Fruit fly (Drosophila melanogaster) whole organism, wandering third instar larva: ENCODE results near the gene Gasp.

ENCODE experiments used
- CG32264 ChIP-seq: fragments of 200-800 bp; sonication (Bioruptor generic); optimal IDR thresholded peaks from 2 replicates; lab custom pipeline; 2016; ENCODE audit warnings: missing biosample characterization, missing genetic modification characterization
- CrebA ChIP-seq: fragments of 200-800 bp; sonication (Bioruptor generic); optimal IDR thresholded peaks from 2 replicates; lab custom pipeline; 2016; ENCODE audit warnings: missing biosample characterization, mild to moderate bottlenecking, missing genetic modification characterization, borderline replicate concordance
- Dfd ChIP-seq: fragments of >200 bp; optimal IDR thresholded peaks from 2 replicates; lab custom pipeline; 2017; ENCODE audit warnings: missing biosample characterization, missing genetic modification characterization
- Dif ChIP-seq: fragments of 200-275, 200-300 bp; sonication (Bioruptor generic); optimal IDR thresholded peaks from 2 replicates; lab custom pipeline; 2018; ENCODE audit warnings: missing biosample characterization, missing genetic modification characterization; ENCODE audit not compliant: partially characterized antibody
- GATAd ChIP-seq: sonication (Bioruptor generic); optimal IDR thresholded peaks from 2 replicates; lab custom pipeline; 2016; ENCODE audit warnings: missing biosample characterization, missing genetic modification characterization
- HLH106 ChIP-seq: fragments of 200-800 bp; optimal IDR thresholded peaks from 3 replicates; lab custom pipeline; 2019; ENCODE audit warnings: missing biosample characterization, mild to moderate bottlenecking, missing genetic modification characterization, moderate library complexity
- Hr78 ChIP-seq: fragments of >200 bp; optimal IDR thresholded peaks from 2 replicates; lab custom pipeline; 2017; ENCODE audit warnings: missing biosample characterization, missing genetic modification characterization
- Hr83 ChIP-seq: fragments of 200-300 bp; sonication (Bioruptor generic); optimal IDR thresholded peaks from 2 replicates; lab custom pipeline; 2016; ENCODE audit warnings: missing biosample characterization, mild to moderate bottlenecking, missing genetic modification characterization, moderate library complexity; ENCODE audit not compliant: poor library complexity, severe bottlenecking
- Mio ChIP-seq: sonication (Bioruptor generic); optimal IDR thresholded peaks from 2 replicates; lab custom pipeline; 2016; ENCODE audit warnings: missing biosample characterization, missing genetic modification characterization
- Rel ChIP-seq, 2 experiments: fragments of 200-800 bp; sonication (Bioruptor generic) in 1 of 2; optimal IDR thresholded peaks; 2 replicates in 1 of 2; 3 replicates in 1 of 2; lab custom pipeline; 2016 to 2019; ENCODE audit warnings: mild to moderate bottlenecking in 2 of 2, missing biosample characterization in 2 of 2, missing genetic modification characterization in 2 of 2, moderate library complexity in 1 of 2
- Sp1 ChIP-seq: fragments of 200-800 bp; sonication (Bioruptor generic); optimal IDR thresholded peaks from 3 replicates; lab custom pipeline; 2019; ENCODE audit warnings: missing biosample characterization, mild to moderate bottlenecking, missing genetic modification characterization, moderate library complexity
- br ChIP-seq: fragments of 200-800 bp; sonication (Bioruptor generic); optimal IDR thresholded peaks from 2 replicates; lab custom pipeline; 2016; ENCODE audit warnings: missing biosample characterization, missing genetic modification characterization
- dmrt93B ChIP-seq: fragments of 200-800 bp; sonication (Bioruptor generic); optimal IDR thresholded peaks from 2 replicates; lab custom pipeline; 2018; ENCODE audit warnings: missing biosample characterization, mild to moderate bottlenecking, missing genetic modification characterization
- dsf ChIP-seq: sonication (Bioruptor generic); optimal IDR thresholded peaks from 2 replicates; lab custom pipeline; 2016; ENCODE audit warnings: missing biosample characterization, missing genetic modification characterization, borderline replicate concordance
- foxo ChIP-seq, 2 experiments: fragments of 200-800 bp; sonication (Bioruptor generic); optimal IDR thresholded peaks; 2 replicates in 1 of 2; 3 replicates in 1 of 2; lab custom pipeline; 2016 to 2017; ENCODE audit warnings: missing biosample characterization in 2 of 2, missing genetic modification characterization in 2 of 2
- pan ChIP-seq: fragments of >200 bp; optimal IDR thresholded peaks from 2 replicates; lab custom pipeline; 2017
- rgr ChIP-seq: fragments of 200-800 bp; sonication (Bioruptor generic); optimal IDR thresholded peaks from 3 replicates; lab custom pipeline; 2016; ENCODE audit warnings: missing biosample characterization, mild to moderate bottlenecking, missing genetic modification characterization
- sage ChIP-seq: fragments of 200-800 bp; sonication (Bioruptor generic); optimal IDR thresholded peaks from 2 replicates; lab custom pipeline; 2016; ENCODE audit warnings: missing biosample characterization, mild to moderate bottlenecking, missing genetic modification characterization
- sv ChIP-seq: fragments of 200-800 bp; sonication (Bioruptor generic); optimal IDR thresholded peaks from 3 replicates; lab custom pipeline; 2016; ENCODE audit warnings: missing biosample characterization, missing genetic modification characterization
- usp ChIP-seq: fragments of >200 bp; optimal IDR thresholded peaks from 2 replicates; lab custom pipeline; 2017; ENCODE audit warnings: missing biosample characterization, missing genetic modification characterization

The Gasp gene

dm6 chr3R:6057436-6057835 lies 43.3 kb downstream of the Gasp start, which contains the start of gene CG15580:
Gene CG15580 (minus strand): TSS chr3R:6057536.
- TF ChIP-seq sv (GFP tag; lab: Kevin White, UChicago) (no peak), CrebA (GFP tag; lab: Kevin White, UChicago) (no peak), GATAd (no peak), Dif (GFP tag; lab: Kevin White, UChicago) (no peak), usp (no peak), Mio (GFP tag; lab: Kevin White, UChicago) (no peak), Hr83 (GFP tag; lab: Kevin White, UChicago) (no peak), foxo (GFP tag; optimal IDR thresholded peaks at IDR 0.05; lab: Kevin White, UChicago) (no peak), br (no peak), Rel (GFP tag; optimal IDR thresholded peaks at IDR 0.05; lab: Kevin White, UChicago) (no peak), Rel (tag; optimal IDR thresholded peaks at IDR 0.05; lab: Kevin White, UChicago) (no peak), rgr (GFP tag; lab: Kevin White, UChicago) (no peak), HLH106 (tag; lab: Kevin White, UChicago) (no peak), dsf (GFP tag; lab: Kevin White, UChicago) (no peak), dmrt93B (no peak), CG32264 (no peak), pan (no peak), Dfd (no peak), Sp1 (GFP tag; lab: Kevin White, UChicago) (no peak), Hr78 (GFP tag; lab: Kevin White, UChicago) (no peak), sage (GFP tag; lab: Kevin White, UChicago) (no peak)
- TF ChIP-seq, all 38 proteins: peak for 0
